Worm (Caenorhabditis elegans) whole organism, midembryonic: ENCODE measurements around the gene F46F5.1.

ENCODE experiments used
- T22C8.4 ChIP-seq: fragments of 200-800 bp; sonication (Bioruptor generic); IDR thresholded peaks from 2 replicates; pipeline ENCODE4 v1.3.6; 2022; ENCODE audit warnings: missing genetic modification characterization, missing compliant biosample characterization
- cog-1 ChIP-seq: sonication (generic microtip); optimal IDR thresholded peaks from 2 replicates; lab custom pipeline; 2016; ENCODE audit warnings: missing genetic modification characterization, missing compliant biosample characterization
- flt-1 ChIP-seq: fragments of 200-800 bp; sonication (Bioruptor generic); IDR thresholded peaks from 2 replicates; pipeline ENCODE4 v1.3.6; 2022; ENCODE audit warnings: missing genetic modification characterization, missing compliant biosample characterization
- klf-2 ChIP-seq: fragments of 200-800 bp; sonication (Bioruptor generic); conservative IDR thresholded peaks from 2 replicates; pipeline ENCODE4 v1.3.6; 2022; ENCODE audit warnings: missing genetic modification reagents, missing genetic modification characterization, missing compliant biosample characterization
- med-1 ChIP-seq: sonication (generic microtip); optimal IDR thresholded peaks from 2 replicates; lab custom pipeline; 2017; ENCODE audit warnings: missing genetic modification characterization, mild to moderate bottlenecking, missing compliant biosample characterization, antibody characterized with exemption, missing genetic modification reagents; ENCODE audit not compliant: insufficient read depth
- ref-1 ChIP-seq: fragments of 200-800 bp; sonication (Bioruptor generic); conservative IDR thresholded peaks from 2 replicates; pipeline ENCODE4 v1.3.6; 2022; ENCODE audit warnings: missing genetic modification reagents, missing genetic modification characterization, missing compliant biosample characterization
- tab-1 ChIP-seq: fragments of 200-800 bp; sonication (Bioruptor generic); IDR thresholded peaks from 2 replicates; pipeline ENCODE4 v1.3.6; 2022; ENCODE audit warnings: missing genetic modification characterization, missing compliant biosample characterization
- ztf-23 ChIP-seq: fragments of 200-800 bp; sonication (Bioruptor generic); IDR thresholded peaks from 2 replicates; pipeline ENCODE4 v1.3.6; 2022; ENCODE audit warnings: missing genetic modification reagents, missing genetic modification characterization, missing compliant biosample characterization
- ztf-29 ChIP-seq: fragments of 200-800 bp; sonication (Bioruptor generic); IDR thresholded peaks from 2 replicates; pipeline ENCODE4 v1.3.6; 2022; ENCODE audit warnings: missing genetic modification reagents, missing genetic modification characterization, missing compliant biosample characterization

DNA sequence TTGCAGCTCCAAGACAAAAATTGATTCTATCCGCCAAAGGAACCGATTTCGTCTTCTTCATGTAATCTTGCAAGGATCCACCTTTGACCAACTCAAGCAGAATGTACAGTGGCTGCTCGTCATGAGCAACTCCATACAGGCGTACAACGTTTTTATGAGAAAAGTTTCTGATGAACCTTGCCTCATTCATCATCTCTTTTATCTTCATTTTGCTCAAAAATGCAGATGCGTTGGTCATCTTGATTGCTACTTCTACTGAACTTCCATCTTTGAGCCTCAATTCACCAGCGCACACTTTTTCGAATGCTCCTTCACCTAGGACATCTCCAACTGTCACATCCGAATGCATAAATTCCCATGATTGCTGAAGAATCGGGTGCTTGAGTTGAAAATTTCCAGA lies 5.2 kb upstream of the F46F5.1 start:
- TF ChIP-seq ztf-23 (GFP tag; lab: Robert Waterston, UW) (no peak), klf-2 (GFP tag; lab: Robert Waterston, UW) (no peak), ref-1 (GFP tag; lab: Robert Waterston, UW) (no peak), ztf-29 (GFP tag; lab: Robert Waterston, UW) (no peak), cog-1 (tag; lab: Kevin White, UChicago) (no peak), T22C8.4 (GFP tag; lab: Robert Waterston, UW) (no peak), tab-1 (GFP tag; lab: Robert Waterston, UW) (no peak), flt-1 (GFP tag; lab: Robert Waterston, UW) (no peak), med-1 (GFP tag; lab: Kevin White, UChicago) (no peak)
